Worm (Caenorhabditis elegans): Measurements from ENCODE around the gene C17G10.10.

- TF ChIP-seq lin-35 (GFP tag; optimal IDR thresholded peaks at IDR 0.05) (no peak), nfyb-1 (GFP tag; IDR thresholded peaks at IDR 0.05) (no peak), dpl-1 (GFP tag; optimal IDR thresholded peaks at IDR 0.05) (no peak), ama-1 (optimal IDR thresholded peaks at IDR 0.05) (no peak), ama-1 (GFP tag; optimal IDR thresholded peaks at IDR 0.05) (no peak), snpc-4 (GFP tag; optimal IDR thresholded peaks at IDR 0.05) (no peak), snpc-4 (tag; optimal IDR thresholded peaks at IDR 0.05) (no peak), attf-5 (GFP tag; optimal IDR thresholded peaks at IDR 0.05) (no peak), nhr-80 (tag; optimal IDR thresholded peaks at IDR 0.05) (no peak), nfya-1 (tag; optimal IDR thresholded peaks at IDR 0.05; ENCODE audit: borderline replicate concordance, insufficient read depth) (no peak), F49E8.2 (tag; optimal IDR thresholded peaks at IDR 0.05; ENCODE audit: insufficient read depth) (no peak), pbrm-1 (GFP tag; IDR thresholded peaks at IDR 0.05) (no peak), egl-18 (GFP tag; IDR thresholded peaks at IDR 0.05) (no peak), F10E7.11 (tag; optimal IDR thresholded peaks at IDR 0.05) (no peak)
Measured at ce11 chrII:5628326-5628818, 29.2 kb upstream of the C17G10.10 start, which contains the start of gene F59E12.15.
